Fruit fly (Drosophila melanogaster) whole organism, embryonic: Measurements from ENCODE around the gene CG31436.
A peak's percentile ranks its signal among the peaks of the same experiment; 100 is the strongest.

Source experiments
- Atf-2 ChIP-seq: fragments of 200-800 bp; sonication (Bioruptor generic); optimal IDR thresholded peaks from 2 replicates; lab custom pipeline; 2016; ENCODE audit warnings: missing biosample characterization, missing genetic modification characterization
- Atf6 ChIP-seq: fragments of 200-800 bp; sonication (Bioruptor generic); IDR thresholded peaks from 2 replicates; pipeline ENCODE4 v1.3.6; 2022; ENCODE audit warnings: missing biosample characterization, missing genetic modification characterization
- CG11560 ChIP-seq: fragments of 200-800 bp; sonication (Bioruptor generic); IDR thresholded peaks from 3 replicates; pipeline ENCODE4 v1.3.6; 2022; ENCODE audit warnings: missing biosample characterization, missing genetic modification characterization
- CG12744 ChIP-seq: fragments of 200-800 bp; sonication (Bioruptor generic); optimal IDR thresholded peaks from 2 replicates; lab custom pipeline; 2016; ENCODE audit warnings: missing biosample characterization, missing genetic modification characterization
- CG15269 ChIP-seq: fragments of 200-800 bp; sonication (Bioruptor generic); optimal IDR thresholded peaks from 2 replicates; lab custom pipeline; 2018; ENCODE audit warnings: missing biosample characterization, mild to moderate bottlenecking, missing genetic modification characterization, moderate library complexity
- CG16815 ChIP-seq: fragments of 200-800 bp; sonication (Bioruptor generic); optimal IDR thresholded peaks from 3 replicates; lab custom pipeline; 2017; ENCODE audit warnings: missing biosample characterization, mild to moderate bottlenecking, missing genetic modification characterization
- CG2199 ChIP-seq: fragments of 200-800 bp; sonication (Bioruptor generic); IDR thresholded peaks from 3 replicates; pipeline ENCODE4 v1.3.6; 2022; ENCODE audit warnings: missing biosample characterization, missing genetic modification characterization
- CG30431 ChIP-seq: fragments of 200-800 bp; sonication (Bioruptor generic); optimal IDR thresholded peaks from 2 replicates; lab custom pipeline; 2017; ENCODE audit warnings: missing biosample characterization, missing genetic modification characterization
- CG31388 ChIP-seq: fragments of 200-800 bp; sonication (Bioruptor generic); optimal IDR thresholded peaks from 2 replicates; lab custom pipeline; 2016; ENCODE audit warnings: missing biosample characterization, missing genetic modification characterization
- CG3281 ChIP-seq: fragments of 200-800 bp; sonication (Bioruptor generic); optimal IDR thresholded peaks from 3 replicates; lab custom pipeline; 2017; ENCODE audit warnings: missing biosample characterization, mild to moderate bottlenecking, missing genetic modification characterization
- CG33557 ChIP-seq: fragments of 200-800 bp; sonication (Bioruptor generic); optimal IDR thresholded peaks from 2 replicates; lab custom pipeline; 2019; ENCODE audit warnings: missing biosample characterization, mild to moderate bottlenecking, missing genetic modification characterization, moderate library complexity
- CG8388 ChIP-seq: fragments of 200-800 bp; sonication (Bioruptor generic); optimal IDR thresholded peaks from 2 replicates; lab custom pipeline; 2019; ENCODE audit warnings: missing biosample characterization, mild to moderate bottlenecking, missing genetic modification characterization, moderate library complexity
- CG9437 ChIP-seq: fragments of 200-800 bp; sonication (Bioruptor generic); optimal IDR thresholded peaks from 2 replicates; lab custom pipeline; 2018; ENCODE audit warnings: missing biosample characterization, mild to moderate bottlenecking, missing genetic modification characterization
- D ChIP-seq, 2 experiments: fragments of 200-800 bp in 1 of 2; fragments of >200 bp in 1 of 2; sonication (Bioruptor generic) in 1 of 2; optimal IDR thresholded peaks; 2 replicates in 1 of 2; 3 replicates in 1 of 2; lab custom pipeline; 2017; ENCODE audit warnings: mild to moderate bottlenecking in 1 of 2, missing biosample characterization in 1 of 2, missing genetic modification characterization in 1 of 2, missing genetic modification reagents in 1 of 2
- D19A ChIP-seq: fragments of 200-800 bp; optimal IDR thresholded peaks from 3 replicates; lab custom pipeline; 2019; ENCODE audit warnings: missing biosample characterization, mild to moderate bottlenecking, missing genetic modification characterization, moderate library complexity
- Doc2 ChIP-seq: fragments of 200-800 bp; sonication (Bioruptor generic); IDR thresholded peaks from 2 replicates; pipeline ENCODE4 v1.3.6; 2022; ENCODE audit warnings: missing biosample characterization, missing genetic modification characterization
- E2f2 ChIP-seq: fragments of 200-800 bp; sonication (Bioruptor generic); IDR thresholded peaks from 2 replicates; pipeline ENCODE4 v1.3.6; 2022; ENCODE audit warnings: missing biosample characterization, missing genetic modification characterization
- Fer2 ChIP-seq: fragments of 200-800 bp; sonication (Bioruptor generic); optimal IDR thresholded peaks from 2 replicates; lab custom pipeline; 2018; ENCODE audit warnings: missing biosample characterization, mild to moderate bottlenecking, missing genetic modification characterization, moderate library complexity
- GATAe ChIP-seq: fragments of 200-800 bp; sonication (Bioruptor generic); conservative IDR thresholded peaks from 2 replicates; pipeline ENCODE4 v1.3.6; 2022; ENCODE audit warnings: missing biosample characterization, missing genetic modification characterization
- Lim3 ChIP-seq: fragments of 200-800 bp; sonication (Bioruptor generic); IDR thresholded peaks from 2 replicates; pipeline ENCODE4 v1.3.6; 2022; ENCODE audit warnings: missing biosample characterization, missing genetic modification characterization
- MTF-1 ChIP-seq: fragments of 200-800 bp; sonication (Bioruptor generic); optimal IDR thresholded peaks from 2 replicates; lab custom pipeline; 2018; ENCODE audit warnings: missing biosample characterization, mild to moderate bottlenecking, missing genetic modification characterization, borderline replicate concordance
- Meics ChIP-seq: fragments of 200-800 bp; sonication (Bioruptor generic); optimal IDR thresholded peaks from 2 replicates; lab custom pipeline; 2017; ENCODE audit warnings: missing biosample characterization, mild to moderate bottlenecking, missing genetic modification characterization
- NC2β ChIP-seq: fragments of 200-800 bp; sonication (Bioruptor generic); optimal IDR thresholded peaks from 2 replicates; lab custom pipeline; 2016; ENCODE audit warnings: missing biosample characterization, missing genetic modification characterization
- NK7.1 ChIP-seq: fragments of 200-800 bp; sonication (Bioruptor generic); optimal IDR thresholded peaks from 3 replicates; lab custom pipeline; 2016; ENCODE audit warnings: missing biosample characterization, missing genetic modification characterization
- Nf-YA ChIP-seq: fragments of 200-800 bp; sonication (Bioruptor generic); IDR thresholded peaks from 2 replicates; pipeline ENCODE4 v1.3.6; 2022; ENCODE audit warnings: missing biosample characterization, missing genetic modification characterization
- Sox100B ChIP-seq: fragments of 200-800 bp; sonication (Bioruptor generic); optimal IDR thresholded peaks from 3 replicates; lab custom pipeline; 2018; ENCODE audit warnings: missing biosample characterization, mild to moderate bottlenecking, missing genetic modification characterization
- al ChIP-seq: fragments of 200-800 bp; sonication (Bioruptor generic); IDR thresholded peaks from 2 replicates; pipeline ENCODE4 v1.3.6; 2022; ENCODE audit warnings: missing biosample characterization, missing genetic modification characterization
- bsh ChIP-seq, 2 experiments: fragments of 200-800 bp; sonication (Bioruptor generic); optimal IDR thresholded peaks; 2 replicates each; lab custom pipeline; 2017 to 2018; ENCODE audit warnings: mild to moderate bottlenecking in 2 of 2, missing biosample characterization in 2 of 2, missing genetic modification characterization in 2 of 2, moderate library complexity in 1 of 2
- crc ChIP-seq: fragments of 200-800 bp; sonication (Bioruptor generic); optimal IDR thresholded peaks from 2 replicates; lab custom pipeline; 2016; ENCODE audit warnings: missing biosample characterization, missing genetic modification characterization
- dmrt99B ChIP-seq: fragments of 200-800 bp; sonication (Bioruptor generic); optimal IDR thresholded peaks from 2 replicates; lab custom pipeline; 2018; ENCODE audit warnings: missing biosample characterization, mild to moderate bottlenecking, missing genetic modification characterization, moderate library complexity
- en ChIP-seq: fragments of 200-800 bp; sonication (Bioruptor generic); optimal IDR thresholded peaks from 2 replicates; lab custom pipeline; 2016; ENCODE audit warnings: missing biosample characterization, missing genetic modification characterization
- fd3F ChIP-seq: fragments of 200-800 bp; sonication (Bioruptor generic); optimal IDR thresholded peaks from 2 replicates; lab custom pipeline; 2018; ENCODE audit warnings: missing biosample characterization, mild to moderate bottlenecking, missing genetic modification characterization, moderate library complexity
- gce ChIP-seq: fragments of 200-800 bp; sonication (Bioruptor generic); IDR thresholded peaks from 3 replicates; pipeline ENCODE4 v1.3.6; 2022; ENCODE audit warnings: missing biosample characterization, missing genetic modification characterization
- gcm ChIP-seq: fragments of 200-800 bp; sonication (Bioruptor generic); optimal IDR thresholded peaks from 2 replicates; lab custom pipeline; 2019; ENCODE audit warnings: missing biosample characterization, mild to moderate bottlenecking, missing genetic modification characterization, moderate library complexity
- grn ChIP-seq: fragments of 200-800 bp; sonication (Bioruptor generic); optimal IDR thresholded peaks from 3 replicates; lab custom pipeline; 2017; ENCODE audit warnings: missing biosample characterization, missing genetic modification characterization
- hb ChIP-seq: fragments of 200-800 bp; sonication (Bioruptor generic); IDR thresholded peaks from 3 replicates; pipeline ENCODE4 v1.3.6; 2022; ENCODE audit warnings: missing biosample characterization, missing genetic modification characterization; ENCODE audit not compliant: partially characterized antibody
- hbn ChIP-seq: fragments of 200-800 bp; sonication (Bioruptor generic); IDR thresholded peaks from 2 replicates; pipeline ENCODE4 v1.3.6; 2022; ENCODE audit warnings: missing biosample characterization, missing genetic modification characterization; ENCODE audit not compliant: partially characterized antibody
- her ChIP-seq: fragments of 200-800 bp; sonication (Bioruptor generic); optimal IDR thresholded peaks from 2 replicates; lab custom pipeline; 2016; ENCODE audit warnings: missing biosample characterization, missing genetic modification characterization
- jumu ChIP-seq: fragments of 200-800 bp; sonication (Bioruptor generic); optimal IDR thresholded peaks from 3 replicates; lab custom pipeline; 2016; ENCODE audit warnings: missing biosample characterization, missing genetic modification characterization
- klu ChIP-seq: fragments of 200-800 bp; sonication (Bioruptor generic); IDR thresholded peaks from 2 replicates; pipeline ENCODE4 v1.3.6; 2022; ENCODE audit warnings: missing biosample characterization, missing genetic modification characterization
- knrl ChIP-seq: fragments of 200-800 bp; sonication (Bioruptor generic); IDR thresholded peaks from 3 replicates; pipeline ENCODE4 v1.3.6; 2022; ENCODE audit warnings: missing biosample characterization, missing genetic modification characterization; ENCODE audit not compliant: partially characterized antibody
- maf-S ChIP-seq: fragments of 200-800 bp; sonication (Bioruptor generic); optimal IDR thresholded peaks from 2 replicates; lab custom pipeline; 2016; ENCODE audit warnings: missing biosample characterization, missing genetic modification characterization
- org-1 ChIP-seq: fragments of 200-800 bp; sonication (Bioruptor generic); optimal IDR thresholded peaks from 2 replicates; lab custom pipeline; 2017; ENCODE audit warnings: missing biosample characterization, missing genetic modification characterization
- pho ChIP-seq: fragments of 200-800 bp; sonication (Bioruptor generic); optimal IDR thresholded peaks from 2 replicates; lab custom pipeline; 2016; ENCODE audit warnings: missing biosample characterization, missing genetic modification characterization
- pum ChIP-seq: fragments of 200-800 bp; sonication (Bioruptor generic); optimal IDR thresholded peaks from 2 replicates; lab custom pipeline; 2016; ENCODE audit warnings: missing biosample characterization, missing genetic modification characterization
- rib ChIP-seq: fragments of 200-800 bp; sonication (Bioruptor generic); IDR thresholded peaks from 2 replicates; pipeline ENCODE4 v1.3.6; 2022; ENCODE audit warnings: missing biosample characterization, missing genetic modification characterization
- tx ChIP-seq: fragments of 200-800 bp; sonication (Bioruptor generic); optimal IDR thresholded peaks from 2 replicates; lab custom pipeline; 2016; ENCODE audit warnings: missing biosample characterization, missing genetic modification characterization
- wek ChIP-seq: fragments of 200-800 bp; sonication (Bioruptor generic); optimal IDR thresholded peaks from 3 replicates; lab custom pipeline; 2018; ENCODE audit warnings: missing biosample characterization, mild to moderate bottlenecking, missing genetic modification characterization, moderate library complexity
- yki ChIP-seq: fragments of >200 bp; optimal IDR thresholded peaks from 3 replicates; lab custom pipeline; 2018
- zfh1 ChIP-seq: fragments of 200-800 bp; sonication (Bioruptor generic); IDR thresholded peaks from 3 replicates; pipeline ENCODE4 v1.3.6; 2022; ENCODE audit warnings: missing biosample characterization, missing genetic modification characterization

The CG31436 gene

dm6 chr3R:25258628-25259240, 45.2 kb upstream of the CG31436 start, which contains the start of gene CG11857 (continued):
- TF ChIP-seq Atf6, result peak; percentile 98
- no peak for TF ChIP-seq D (optimal IDR thresholded peaks at IDR 0.05; lab: Kevin White, UChicago)
- TF ChIP-seq D (GFP tag; optimal IDR thresholded peaks at IDR 0.05; lab: Kevin White, UChicago), result peak; percentile 96
- TF ChIP-seq gce, result peak; percentile 96
- TF ChIP-seq org-1 (GFP tag; lab: Kevin White, UChicago), result peak; percentile 93
- TF ChIP-seq crc (GFP tag; lab: Kevin White, UChicago), result peak; percentile 95
- peak; percentile 98 for TF ChIP-seq pho
- TF ChIP-seq Nf-YA, result peak; percentile 96
- TF ChIP-seq Doc2 (GFP tag; lab: Robert Waterston, UW), result peak; percentile 97
- peak; percentile 96 for TF ChIP-seq dmrt99B
- TF ChIP-seq CG12744 (GFP tag; lab: Kevin White, UChicago), result peak; percentile 95
- peak; percentile 92 for TF ChIP-seq D19A (tag; lab: Kevin White, UChicago)
- peak; percentile 98 for TF ChIP-seq maf-S (GFP tag; lab: Kevin White, UChicago)
- TF ChIP-seq rib, result peak; percentile 99
- TF ChIP-seq CG2199, result peak; percentile 99
- peak; percentile 100 for TF ChIP-seq hbn (GFP tag; lab: Robert Waterston, UW)
- TF ChIP-seq grn (GFP tag; lab: Kevin White, UChicago), result peak; percentile 79
- peak; percentile 99 for TF ChIP-seq klu (GFP tag; lab: Robert Waterston, UW)
- TF ChIP-seq fd3F (GFP tag; lab: Kevin White, UChicago), result peak; percentile 98
- TF ChIP-seq CG11560 (tag; lab: Robert Waterston, UW), result peak; percentile 93
- peak; percentile 96 for TF ChIP-seq CG3281 (GFP tag; lab: Kevin White, UChicago)
- TF ChIP-seq tx, result peak; percentile 96
- TF ChIP-seq jumu (GFP tag; lab: Kevin White, UChicago), result peak; percentile 97
- TF ChIP-seq GATAe (GFP tag; lab: Robert Waterston, UW), result peak; percentile 97
- peak; percentile 93 for TF ChIP-seq NK7.1 (GFP tag; lab: Kevin White, UChicago)
- peak; percentile 100 for TF ChIP-seq hb
- TF ChIP-seq al (GFP tag; lab: Robert Waterston, UW), result peak; percentile 99
- peak; percentile 97 for TF ChIP-seq CG31388 (GFP tag; lab: Kevin White, UChicago)
- peak; percentile 88 for TF ChIP-seq CG9437 (GFP tag; lab: Kevin White, UChicago)
- TF ChIP-seq NC2β, result peak; percentile 96
- TF ChIP-seq pum, result peak; percentile 99
- TF ChIP-seq Meics, result peak; percentile 96
- peak; percentile 97 for TF ChIP-seq Atf-2
- TF ChIP-seq CG30431 (GFP tag; lab: Kevin White, UChicago), result peak; percentile 97
- no peak for TF ChIP-seq yki (lab: Kevin White, UChicago)
- peak; percentile 97 for TF ChIP-seq Fer2 (tag; lab: Kevin White, UChicago)
- peak; percentile 97 for TF ChIP-seq CG15269 (tag; lab: Kevin White, UChicago)
- TF ChIP-seq Lim3 (GFP tag; lab: Robert Waterston, UW), result peak; percentile 95
- TF ChIP-seq her (GFP tag; lab: Kevin White, UChicago), result peak; percentile 92
- peak; percentile 91 for TF ChIP-seq MTF-1 (GFP tag; lab: Kevin White, UChicago)
- peak; percentile 96 for TF ChIP-seq CG33557 (GFP tag; lab: Kevin White, UChicago)
- peak; percentile 90 for TF ChIP-seq en (GFP tag; lab: Kevin White, UChicago)
- peak; percentile 99 for TF ChIP-seq zfh1 (GFP tag; lab: Robert Waterston, UW)
- TF ChIP-seq wek (GFP tag; lab: Kevin White, UChicago), result peak; percentile 79
- TF ChIP-seq CG16815 (GFP tag; lab: Kevin White, UChicago), result peak; percentile 97
- TF ChIP-seq knrl (GFP tag; lab: Robert Waterston, UW), result peak; percentile 100
- peak; percentile 90 for TF ChIP-seq E2f2
- TF ChIP-seq gcm, result peak; percentile 94
- TF ChIP-seq bsh (GFP tag; optimal IDR thresholded peaks at IDR 0.05; lab: Kevin White, UChicago), result peak; percentile 69 to 98
- TF ChIP-seq CG8388 (GFP tag; lab: Kevin White, UChicago), result peak; percentile 95
- TF ChIP-seq Sox100B (GFP tag; lab: Kevin White, UChicago), result peak; percentile 93
